Worm (Caenorhabditis elegans) whole organism, L2 larva: ENCODE measurements around the gene ppm-1.H.

Source experiments
- fos-1 ChIP-seq: fragments of 150-350 bp; optimal IDR thresholded peaks from 2 replicates; lab custom pipeline; 2014; ENCODE audit warnings: missing biosample characterization, missing genetic modification characterization
- lin-39 ChIP-seq: fragments of 150-350 bp; optimal IDR thresholded peaks from 2 replicates; lab custom pipeline; 2014; ENCODE audit warnings: missing biosample characterization, missing genetic modification reagents, missing genetic modification characterization
- nhr-25 ChIP-seq: fragments of 150-350 bp; sonication (generic microtip); optimal IDR thresholded peaks from 3 replicates; lab custom pipeline; 2014; ENCODE audit warnings: missing biosample characterization, missing genetic modification characterization
- skn-1 ChIP-seq: sonication (generic microtip); optimal IDR thresholded peaks from 2 replicates; lab custom pipeline; 2017; ENCODE audit warnings: missing biosample characterization, missing genetic modification characterization
- snpc-4 ChIP-seq: fragments of 150-350 bp; optimal IDR thresholded peaks from 2 replicates; lab custom pipeline; 2014; ENCODE audit warnings: missing biosample characterization, missing genetic modification characterization
- unc-62 ChIP-seq: fragments of 150-350 bp; optimal IDR thresholded peaks from 2 replicates; lab custom pipeline; 2014; ENCODE audit warnings: missing biosample characterization, missing genetic modification reagents, missing genetic modification characterization
- ztf-4 ChIP-seq: fragments of 150-350 bp; optimal IDR thresholded peaks from 2 replicates; lab custom pipeline; 2014; ENCODE audit warnings: missing biosample characterization, missing genetic modification characterization

ce11 chrIV:12301161-12301560 lies 33.0 kb upstream of the ppm-1.H start, which contains the start of gene oac-59:
- TF ChIP-seq nhr-25 (tag; lab: Kevin White, UChicago) (no peak), ztf-4 (no peak), fos-1 (no peak), unc-62 (no peak), skn-1 (tag; lab: Kevin White, UChicago) (no peak), lin-39 (tag; lab: Kevin White, UChicago) (no peak), snpc-4 (no peak)
